Worm (Caenorhabditis elegans): ENCODE data around the gene B0303.11.

B0303.11 gene

DNA sequence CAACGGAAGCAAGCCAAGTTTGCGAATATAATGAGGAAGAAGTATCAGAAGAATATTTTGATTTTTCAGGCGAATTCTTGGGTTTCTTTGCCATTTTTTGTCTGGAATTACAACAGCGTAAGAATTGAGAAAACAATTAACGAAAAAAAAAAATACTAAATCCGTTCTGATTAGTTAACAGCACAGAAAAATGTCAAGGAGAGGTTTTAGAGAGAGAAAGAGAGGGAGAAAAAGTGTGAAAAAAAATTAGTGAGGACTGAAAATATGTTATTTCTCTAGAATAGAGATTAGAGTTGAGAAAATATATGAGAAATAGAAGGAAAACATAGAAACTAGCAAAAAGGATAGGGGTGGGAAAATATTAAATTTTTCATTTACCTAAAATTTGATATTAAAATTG is 42.8 kb downstream of the B0303.11 start, which contains the start of gene dpy-19:
Gene dpy-19, minus strand, starts transcription at position 101 of the 400 bp plus-strand sequence.
- TF ChIP-seq nhr-11 (tag; optimal IDR thresholded peaks at IDR 0.05) (no peak), lir-3 (tag; optimal IDR thresholded peaks at IDR 0.05; ENCODE audit: poor library complexity) (no peak), egl-13 (tag; optimal IDR thresholded peaks at IDR 0.05) (no peak), C34B4.2 (tag; optimal IDR thresholded peaks at IDR 0.05) (no peak), sox-4 (tag; optimal IDR thresholded peaks at IDR 0.05) (no peak), lin-39 (tag; optimal IDR thresholded peaks at IDR 0.05) (no peak), isw-1 (GFP tag; IDR thresholded peaks at IDR 0.05) (no peak), swsn-7 (tag; optimal IDR thresholded peaks at IDR 0.05) (no peak), pqm-1 (tag; optimal IDR thresholded peaks at IDR 0.05) (no peak), lsy-2 (tag; optimal IDR thresholded peaks at IDR 0.05) (no peak), ama-1 (optimal IDR thresholded peaks at IDR 0.05) (no peak)

DNA sequence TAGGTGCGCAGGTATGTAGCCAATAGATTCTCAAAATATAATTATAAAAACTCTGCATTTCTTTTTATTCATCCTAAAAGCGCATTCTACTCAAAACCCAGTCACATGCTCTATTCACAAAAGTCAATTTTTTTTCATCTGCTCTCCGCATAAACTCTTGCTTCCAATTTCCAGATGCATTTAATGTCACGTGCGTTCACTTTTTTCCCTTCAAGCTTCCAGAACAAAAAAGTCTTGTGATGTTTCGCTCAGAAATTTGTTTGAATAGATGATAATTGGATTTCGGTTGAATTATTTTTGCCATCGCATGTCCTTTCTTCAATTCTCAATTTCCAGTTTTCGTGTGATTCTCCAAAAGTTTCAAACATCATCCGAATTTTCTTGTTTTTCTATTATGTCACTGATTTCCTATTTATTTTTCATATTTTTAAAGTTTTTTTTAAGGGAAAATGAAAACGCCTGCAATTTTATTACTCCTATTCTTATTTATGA is 45.3 kb downstream of the B0303.11 start, which contains the start of gene F22B7.1:
Gene F22B7.1, plus strand, starts transcription at position 442 of the 492 bp plus-strand sequence.
- TF ChIP-seq nhr-71 (tag; optimal IDR thresholded peaks at IDR 0.05) (peak; percentile 54), sox-4 (tag; optimal IDR thresholded peaks at IDR 0.05) (peak; percentile 55), alr-1 (tag; optimal IDR thresholded peaks at IDR 0.05; ENCODE audit: borderline replicate concordance) (no peak), lir-3 (tag; optimal IDR thresholded peaks at IDR 0.05; ENCODE audit: poor library complexity) (peak; percentile 18), fkh-8 (tag; optimal IDR thresholded peaks at IDR 0.05) (peak; percentile 70), hlh-4 (tag; optimal IDR thresholded peaks at IDR 0.05) (peak; percentile 8), ceh-8 (GFP tag; optimal IDR thresholded peaks at IDR 0.05) (no peak), irx-1 (tag; optimal IDR thresholded peaks at IDR 0.05) (peak; percentile 13), nhr-47 (tag; optimal IDR thresholded peaks at IDR 0.05) (peak; percentile 27), tbx-2 (tag; optimal IDR thresholded peaks at IDR 0.05) (no peak), lin-14 (GFP tag; optimal IDR thresholded peaks at IDR 0.05) (peak; percentile 46), dsc-1 (tag; optimal IDR thresholded peaks at IDR 0.05) (peak; percentile 14)

DNA sequence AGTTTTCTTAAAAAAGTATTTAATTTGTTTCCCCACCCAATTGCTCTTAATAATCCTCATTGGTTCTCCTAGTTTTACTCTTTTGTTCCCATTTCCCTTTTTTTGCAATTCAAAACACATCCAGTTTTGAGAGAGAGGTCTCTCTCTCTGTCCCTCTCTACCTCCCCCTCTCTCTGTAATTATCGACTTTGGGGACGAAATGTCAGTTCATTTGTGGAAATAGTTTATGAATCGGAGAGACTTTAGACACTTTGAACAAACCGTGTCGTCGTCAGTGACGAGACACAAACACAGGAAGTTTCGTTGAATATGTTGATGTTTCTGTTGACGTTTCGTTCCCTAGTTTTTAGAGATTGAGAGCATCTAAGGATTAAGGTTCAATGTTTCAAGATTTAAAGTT is 47.1 kb downstream of the B0303.11 start:
- TF ChIP-seq nhr-237 (tag; optimal IDR thresholded peaks at IDR 0.05) (no peak), ceh-82 (tag; optimal IDR thresholded peaks at IDR 0.05) (no peak), egl-13 (tag; optimal IDR thresholded peaks at IDR 0.05) (no peak), lin-35 (GFP tag; optimal IDR thresholded peaks at IDR 0.05) (no peak), rnt-1 (tag; optimal IDR thresholded peaks at IDR 0.05) (no peak), nhr-85 (tag) (peak; percentile 60), ets-5 (GFP tag; IDR thresholded peaks at IDR 0.05) (no peak), blmp-1 (tag; optimal IDR thresholded peaks at IDR 0.05) (peak; percentile 59), zag-1 (tag; optimal IDR thresholded peaks at IDR 0.05) (no peak), ztf-11 (tag; optimal IDR thresholded peaks at IDR 0.05) (no peak), sup-37 (GFP tag; optimal IDR thresholded peaks at IDR 0.05) (no peak), fkh-10 (GFP tag; optimal IDR thresholded peaks at IDR 0.05) (no peak), sox-4 (tag; optimal IDR thresholded peaks at IDR 0.05) (no peak), unc-30 (tag; optimal IDR thresholded peaks at IDR 0.05) (no peak), egl-27 (tag; optimal IDR thresholded peaks at IDR 0.05) (no peak), ceh-63 (GFP tag; optimal IDR thresholded peaks at IDR 0.05) (no peak), skn-1 (tag; optimal IDR thresholded peaks at IDR 0.05) (no peak), nhr-71 (tag; optimal IDR thresholded peaks at IDR 0.05) (peak; percentile 1), mep-1 (tag; optimal IDR thresholded peaks at IDR 0.05) (peak; percentile 1), snu-23 (GFP tag; optimal IDR thresholded peaks at IDR 0.05) (peak; percentile 28), fkh-4 (tag; optimal IDR thresholded peaks at IDR 0.05; ENCODE audit: borderline replicate concordance) (no peak), efl-1 (optimal IDR thresholded peaks at IDR 0.05) (peak in 1 of 2 experiments; percentile 17), efl-1 (GFP tag; optimal IDR thresholded peaks at IDR 0.05 in 1 of 2) (no peak), ceh-8 (GFP tag; optimal IDR thresholded peaks at IDR 0.05) (no peak), pqm-1 (tag; optimal IDR thresholded peaks at IDR 0.05) (no peak), C16A3.4 (tag; optimal IDR thresholded peaks at IDR 0.05) (no peak), elt-3 (tag; optimal IDR thresholded peaks at IDR 0.05) (no peak), lin-14 (GFP tag; optimal IDR thresholded peaks at IDR 0.05) (peak; percentile 45), ceh-88 (GFP tag; IDR thresholded peaks at IDR 0.05) (no peak), xbp-1 (tag; optimal IDR thresholded peaks at IDR 0.05) (no peak), nhr-84 (tag; optimal IDR thresholded peaks at IDR 0.05) (no peak), fkh-8 (tag; optimal IDR thresholded peaks at IDR 0.05) (no peak), grh-1 (GFP tag; IDR thresholded peaks at IDR 0.05) (no peak), unc-62 (GFP tag; optimal IDR thresholded peaks at IDR 0.05) (no peak), snpc-4 (tag; optimal IDR thresholded peaks at IDR 0.05) (no peak)

Measured in whole organism, L1 larva.